Fruit fly (Drosophila melanogaster): Measurements from ENCODE around the gene amrt.

Gene amrt

dm6 chrX:13788973-13789682 is 6.9 kb downstream of the amrt start (continued):
- no peak for TF ChIP-seq CG6854 (GFP tag; optimal IDR thresholded peaks at IDR 0.05)
- TF ChIP-seq CG4318 (GFP tag; optimal IDR thresholded peaks at IDR 0.05), result no peak
- TF ChIP-seq CG11762 (GFP tag; optimal IDR thresholded peaks at IDR 0.05; ENCODE audit: insufficient read depth), result no peak
- TF ChIP-seq CG6276 (GFP tag; optimal IDR thresholded peaks at IDR 0.05), result no peak
- TF ChIP-seq vri (GFP tag; optimal IDR thresholded peaks at IDR 0.05), result no peak
- TF ChIP-seq pdm3 (GFP tag; optimal IDR thresholded peaks at IDR 0.05), result peak; percentile 14
- TF ChIP-seq CG6163 (GFP tag; IDR thresholded peaks at IDR 0.05), result 0 out of 3 replicates have a peak, but pooled peaks have one; percentile 32
- peak; percentile 1 for TF ChIP-seq acj6 (GFP tag; optimal IDR thresholded peaks at IDR 0.05)
- TF ChIP-seq CG8319 (GFP tag; optimal IDR thresholded peaks at IDR 0.05), result no peak
- TF ChIP-seq CG34406 (GFP tag; optimal IDR thresholded peaks at IDR 0.05), result no peak
- TF ChIP-seq net (GFP tag; optimal IDR thresholded peaks at IDR 0.05), result no peak
- TF ChIP-seq CG11294 (GFP tag; IDR thresholded peaks at IDR 0.05), result no peak
- TF ChIP-seq Hr39 (GFP tag; optimal IDR thresholded peaks at IDR 0.05), result no peak
- TF ChIP-seq achi (GFP tag; optimal IDR thresholded peaks at IDR 0.05), result no peak
- TF ChIP-seq OdsH (GFP tag; optimal IDR thresholded peaks at IDR 0.05), result no peak
- no peak for TF ChIP-seq fd85E (GFP tag; optimal IDR thresholded peaks at IDR 0.05)
- TF ChIP-seq topi (GFP tag; optimal IDR thresholded peaks at IDR 0.05), result no peak
- TF ChIP-seq CG8119 (GFP tag; IDR thresholded peaks at IDR 0.05), result no peak
- TF ChIP-seq Sox15 (GFP tag; optimal IDR thresholded peaks at IDR 0.05), result no peak
- TF ChIP-seq CG6792 (GFP tag; optimal IDR thresholded peaks at IDR 0.05), result no peak
- no peak for TF ChIP-seq CG1621 (tag; optimal IDR thresholded peaks at IDR 0.05)
- TF ChIP-seq eg (GFP tag; IDR thresholded peaks at IDR 0.05), result no peak
- no peak for TF ChIP-seq spab (GFP tag; optimal IDR thresholded peaks at IDR 0.05)
- peak; percentile 39 for TF ChIP-seq CG10631 (GFP tag; optimal IDR thresholded peaks at IDR 0.05)
- TF ChIP-seq cyc (GFP tag; optimal IDR thresholded peaks at IDR 0.05), result peak; percentile 2
- peak; percentile 58 for TF ChIP-seq svp (GFP tag)
- TF ChIP-seq CG8632 (GFP tag; optimal IDR thresholded peaks at IDR 0.05), result no peak
- TF ChIP-seq CG11902 (GFP tag; optimal IDR thresholded peaks at IDR 0.05), result no peak
- TF ChIP-seq CG9139 (GFP tag; optimal IDR thresholded peaks at IDR 0.05), result no peak
- no peak for TF ChIP-seq CG6808 (GFP tag; optimal IDR thresholded peaks at IDR 0.05)

dm6 chrX:13791011-13791410 is 8.8 kb downstream of the amrt start, which contains the start of gene CG10993:
CG10993 (minus strand) TSS chrX:13791111.
- TF ChIP-seq achi (GFP tag; optimal IDR thresholded peaks at IDR 0.05) (no peak), Hr39 (GFP tag; optimal IDR thresholded peaks at IDR 0.05) (no peak), CG32006 (GFP tag; optimal IDR thresholded peaks at IDR 0.05) (no peak), CG6163 (GFP tag; IDR thresholded peaks at IDR 0.05) (no peak), Ets21C (GFP tag; optimal IDR thresholded peaks at IDR 0.05) (no peak), dac (GFP tag; optimal IDR thresholded peaks at IDR 0.05) (no peak), Gug (GFP tag; IDR thresholded peaks at IDR 0.05) (no peak), CG11294 (GFP tag; IDR thresholded peaks at IDR 0.05) (no peak), vri (GFP tag; optimal IDR thresholded peaks at IDR 0.05) (no peak), ss (GFP tag; optimal IDR thresholded peaks at IDR 0.05) (no peak), svp (GFP tag) (no peak), CG6276 (GFP tag; optimal IDR thresholded peaks at IDR 0.05) (no peak), CG8319 (GFP tag; optimal IDR thresholded peaks at IDR 0.05) (no peak), CG11902 (GFP tag; optimal IDR thresholded peaks at IDR 0.05) (no peak), CG8632 (GFP tag; optimal IDR thresholded peaks at IDR 0.05) (no peak)

- TF ChIP-seq Hr39 (GFP tag; optimal IDR thresholded peaks at IDR 0.05), result no peak
- TF ChIP-seq svp (GFP tag), result peak; percentile 17
- TF ChIP-seq Eip78C (GFP tag), result peak; percentile 11
- TF ChIP-seq CG11294 (GFP tag; IDR thresholded peaks at IDR 0.05), result no peak
These were observed 10.2 kb downstream of the amrt start for dm6 chrX:13792463-13792862.

dm6 chrX:13797538-13797937 is 15.3 kb downstream of the amrt start, which contains the start of gene CG10996:
CG10996 (minus strand) TSS chrX:13797638.
- TF ChIP-seq Hr4 (GFP tag; optimal IDR thresholded peaks at IDR 0.05) (no peak), CG11762 (GFP tag; optimal IDR thresholded peaks at IDR 0.05; ENCODE audit: insufficient read depth) (no peak), cyc (GFP tag; optimal IDR thresholded peaks at IDR 0.05) (no peak), Eip78C (GFP tag) (no peak)

All from whole organism, prepupa.